Worm (Caenorhabditis elegans) whole organism, late embryonic: ENCODE measurements around the gene spo-11.

Experiments
- Y22D7AL.16 ChIP-seq: sonication (generic microtip); optimal IDR thresholded peaks from 2 replicates; lab custom pipeline; 2016; ENCODE audit warnings: missing genetic modification characterization, missing compliant biosample characterization
- ama-1 ChIP-seq: fragments of 150-350 bp; optimal IDR thresholded peaks from 2 replicates; lab custom pipeline; 2014
- ceh-14 ChIP-seq: sonication (generic microtip); optimal IDR thresholded peaks from 2 replicates; lab custom pipeline; 2016; ENCODE audit warnings: missing genotype, missing genetic modification characterization, missing compliant biosample characterization
- ceh-24 ChIP-seq: sonication (generic microtip); optimal IDR thresholded peaks from 2 replicates; lab custom pipeline; 2016; ENCODE audit warnings: mild to moderate bottlenecking, missing genetic modification characterization, missing compliant biosample characterization
- ceh-30 ChIP-seq: fragments of 150-350 bp; optimal IDR thresholded peaks from 2 replicates; lab custom pipeline; 2014; ENCODE audit warnings: missing biosample characterization, missing genetic modification characterization
- ceh-9 ChIP-seq: sonication (generic microtip); optimal IDR thresholded peaks from 2 replicates; lab custom pipeline; 2016; ENCODE audit warnings: mild to moderate bottlenecking, missing genetic modification characterization, inconsistent platforms, missing compliant biosample characterization
- elt-2 ChIP-seq: sonication (generic microtip); optimal IDR thresholded peaks from 2 replicates; lab custom pipeline; 2016; ENCODE audit warnings: missing genetic modification reagents, missing genetic modification characterization, missing compliant biosample characterization
- mec-3 ChIP-seq: sonication (generic microtip); optimal IDR thresholded peaks from 2 replicates; lab custom pipeline; 2016; ENCODE audit warnings: borderline replicate concordance, missing genetic modification characterization, missing compliant biosample characterization
- nhr-11 ChIP-seq: fragments of 150-350 bp; optimal IDR thresholded peaks from 2 replicates; lab custom pipeline; 2014; ENCODE audit warnings: missing biosample characterization, missing genetic modification characterization
- pha-4 ChIP-seq: fragments of 150-350 bp; optimal IDR thresholded peaks from 2 replicates; lab custom pipeline; 2018; ENCODE audit warnings: missing biosample characterization, missing genetic modification reagents, missing genetic modification characterization
- pqm-1 ChIP-seq: sonication (generic microtip); optimal IDR thresholded peaks from 2 replicates; lab custom pipeline; 2016; ENCODE audit warnings: missing genetic modification characterization, missing compliant biosample characterization
- ref-2 ChIP-seq: sonication (generic microtip); optimal IDR thresholded peaks from 2 replicates; lab custom pipeline; 2016; ENCODE audit warnings: missing genetic modification characterization, missing compliant biosample characterization
- rnt-1 ChIP-seq: sonication (generic microtip); optimal IDR thresholded peaks from 2 replicates; lab custom pipeline; 2016; ENCODE audit warnings: missing genetic modification characterization, missing compliant biosample characterization
- unc-86 ChIP-seq: sonication (generic microtip); optimal IDR thresholded peaks from 2 replicates; lab custom pipeline; 2016; ENCODE audit warnings: missing genetic modification characterization, missing compliant biosample characterization

ce11 chrIV:11100271-11100670 lies 24.4 kb downstream of the spo-11 start, which contains the start of gene str-3:
- TF ChIP-seq ref-2 (tag; lab: Kevin White, UChicago) (no peak), mec-3 (tag; lab: Kevin White, UChicago) (no peak), pha-4 (no peak), elt-2 (tag; lab: Kevin White, UChicago) (no peak), ama-1 (lab: Kevin White, UChicago) (no peak), nhr-11 (tag; lab: Kevin White, UChicago) (no peak), ceh-30 (no peak), ceh-24 (tag; lab: Kevin White, UChicago) (no peak), unc-86 (tag; lab: Kevin White, UChicago) (no peak), ceh-14 (tag; lab: Kevin White, UChicago) (no peak), rnt-1 (tag; lab: Kevin White, UChicago) (no peak), pqm-1 (tag; lab: Kevin White, UChicago) (no peak), Y22D7AL.16 (tag; lab: Kevin White, UChicago) (no peak), ceh-9 (tag; lab: Kevin White, UChicago) (no peak)
